Worm (Caenorhabditis elegans) whole organism, young adult: ENCODE measurements around the gene grl-27.
"Not testable (repeated sequence)": the region's sequence is repeated elsewhere in the genome, so short reads cannot be mapped to it uniquely, and the experiment has no call there.

Experiments used
- C06A6.2 ChIP-seq: fragments of 200-800 bp; sonication (Bioruptor generic); conservative IDR thresholded peaks from 2 replicates; pipeline ENCODE4 v1.3.6; 2022; ENCODE audit warnings: missing genetic modification characterization, missing compliant biosample characterization
- D2030.7 ChIP-seq: fragments of 200-800 bp; sonication (Bioruptor generic); IDR thresholded peaks from 2 replicates; pipeline ENCODE4 v1.3.6; 2022; ENCODE audit warnings: missing genetic modification reagents, missing genetic modification characterization, missing compliant biosample characterization
- F33H1.4 ChIP-seq: fragments of 200-800 bp; sonication (Bioruptor generic); IDR thresholded peaks from 2 replicates; pipeline ENCODE4 v1.3.6; 2022; ENCODE audit warnings: missing genetic modification reagents, missing genetic modification characterization, missing compliant biosample characterization
- F49E8.2 ChIP-seq: sonication (generic microtip); optimal IDR thresholded peaks from 3 replicates; lab custom pipeline; 2017; ENCODE audit warnings: missing genetic modification characterization, mild to moderate bottlenecking, missing compliant biosample characterization, antibody characterized with exemption, moderate library complexity; ENCODE audit not compliant: insufficient read depth
- Y56A3A.18 ChIP-seq: fragments of 200-800 bp; sonication (Bioruptor generic); IDR thresholded peaks from 2 replicates; pipeline ENCODE4 v1.3.6; 2022; ENCODE audit warnings: missing genetic modification reagents, missing genetic modification characterization, missing compliant biosample characterization
- Y67H2A.10 ChIP-seq: fragments of 200-800 bp; sonication (Bioruptor generic); conservative IDR thresholded peaks from 2 replicates; pipeline ENCODE4 v1.3.6; 2022; ENCODE audit warnings: missing genetic modification reagents, missing genetic modification characterization, missing compliant biosample characterization
- ama-1 ChIP-seq, 3 experiments: fragments of 150-350 bp in 1 of 3; sonication (generic microtip) in 2 of 3; optimal IDR thresholded peaks; 2 replicates each; lab custom pipeline; 2014 to 2018; ENCODE audit warnings: missing biosample characterization in 2 of 3, missing genetic modification characterization in 2 of 3, missing genetic modification reagents in 2 of 3
- athp-1 ChIP-seq: sonication (generic microtip); optimal IDR thresholded peaks from 2 replicates; lab custom pipeline; 2017; ENCODE audit warnings: mild to moderate bottlenecking, missing genetic modification characterization, missing compliant biosample characterization
- attf-5 ChIP-seq: fragments of 200-800 bp; sonication (Bioruptor generic); optimal IDR thresholded peaks from 2 replicates; lab custom pipeline; 2018; ENCODE audit warnings: mild to moderate bottlenecking, missing genetic modification characterization, missing compliant biosample characterization
- bed-1 ChIP-seq: fragments of 200-800 bp; sonication (Bioruptor generic); IDR thresholded peaks from 2 replicates; pipeline ENCODE4 v1.3.6; 2022; ENCODE audit warnings: missing genetic modification reagents, missing genetic modification characterization, missing compliant biosample characterization
- cebp-2 ChIP-seq: fragments of 200-800 bp; sonication (Bioruptor generic); IDR thresholded peaks from 2 replicates; pipeline ENCODE4 v1.3.6; 2022; ENCODE audit warnings: missing genetic modification characterization, missing compliant biosample characterization
- ceh-100 ChIP-seq: fragments of 200-800 bp; sonication (Bioruptor generic); IDR thresholded peaks from 2 replicates; pipeline ENCODE4 v1.3.6; 2022; ENCODE audit warnings: missing genetic modification reagents, missing genetic modification characterization, missing compliant biosample characterization
- ceh-79 ChIP-seq: sonication (generic microtip); optimal IDR thresholded peaks from 2 replicates; lab custom pipeline; 2017; ENCODE audit warnings: mild to moderate bottlenecking, missing genetic modification characterization, missing compliant biosample characterization
- ceh-91 ChIP-seq: fragments of 200-800 bp; sonication (Bioruptor generic); IDR thresholded peaks from 2 replicates; pipeline ENCODE4 v1.3.6; 2022; ENCODE audit warnings: missing genetic modification reagents, missing genetic modification characterization, missing compliant biosample characterization
- dpff-1 ChIP-seq: sonication (generic microtip); optimal IDR thresholded peaks from 2 replicates; lab custom pipeline; 2017; ENCODE audit warnings: mild to moderate bottlenecking, missing genetic modification characterization, missing compliant biosample characterization
- hlh-26 ChIP-seq: fragments of 200-800 bp; sonication (Bioruptor generic); conservative IDR thresholded peaks from 2 replicates; pipeline ENCODE4 v1.3.6; 2022; ENCODE audit warnings: missing genetic modification reagents, missing genetic modification characterization, missing compliant biosample characterization
- hmg-20 ChIP-seq: fragments of 200-800 bp; sonication (Bioruptor generic); IDR thresholded peaks from 2 replicates; pipeline ENCODE4 v1.3.6; 2022; ENCODE audit warnings: missing genetic modification reagents, missing genetic modification characterization, missing compliant biosample characterization
- hsf-1 ChIP-seq: fragments of 200-800 bp; sonication (Bioruptor generic); IDR thresholded peaks from 2 replicates; pipeline ENCODE4 v1.3.6; 2022; ENCODE audit warnings: missing genetic modification reagents, missing genetic modification characterization, missing compliant biosample characterization
- lin-26 ChIP-seq: fragments of 200-800 bp; sonication (Bioruptor generic); IDR thresholded peaks from 2 replicates; pipeline ENCODE4 v1.3.6; 2022; ENCODE audit warnings: missing genetic modification reagents, missing genetic modification characterization, missing compliant biosample characterization
- lin-35 ChIP-seq, 3 experiments: fragments of 150-350 bp in 2 of 3; sonication (generic microtip) in 1 of 3; optimal IDR thresholded peaks; 2 replicates each; lab custom pipeline; 2014 to 2018; ENCODE audit warnings: missing biosample characterization in 3 of 3, missing genetic modification characterization in 3 of 3, missing genetic modification reagents in 3 of 3
- lin-40 ChIP-seq: sonication (generic microtip); optimal IDR thresholded peaks from 2 replicates; lab custom pipeline; 2016; ENCODE audit warnings: missing genetic modification characterization, mild to moderate bottlenecking, missing compliant biosample characterization, missing genotype, missing genetic modification reagents
- lir-1 ChIP-seq: fragments of 200-800 bp; sonication (Bioruptor generic); conservative IDR thresholded peaks from 2 replicates; pipeline ENCODE4 v1.3.6; 2022; ENCODE audit warnings: missing genetic modification reagents, missing genetic modification characterization, missing compliant biosample characterization
- madf-6 ChIP-seq: fragments of 200-800 bp; sonication (Bioruptor generic); IDR thresholded peaks from 2 replicates; pipeline ENCODE4 v1.3.6; 2022; ENCODE audit warnings: missing genetic modification reagents, missing genetic modification characterization, missing compliant biosample characterization
- madf-8 ChIP-seq: fragments of 200-800 bp; sonication (Bioruptor generic); conservative IDR thresholded peaks from 2 replicates; pipeline ENCODE4 v1.3.6; 2022; ENCODE audit warnings: missing genetic modification reagents, missing genetic modification characterization, missing compliant biosample characterization
- mcd-1 ChIP-seq: fragments of 200-800 bp; sonication (Bioruptor generic); IDR thresholded peaks from 2 replicates; pipeline ENCODE4 v1.3.6; 2022; ENCODE audit warnings: missing genetic modification reagents, missing genetic modification characterization, missing compliant biosample characterization
- mes-4 ChIP-seq: sonication (generic microtip); optimal IDR thresholded peaks from 2 replicates; lab custom pipeline; 2016; ENCODE audit warnings: missing genotype, missing genetic modification characterization, missing compliant biosample characterization
- mxl-1 ChIP-seq: sonication (generic microtip); optimal IDR thresholded peaks from 2 replicates; lab custom pipeline; 2016; ENCODE audit warnings: missing genetic modification characterization, missing compliant biosample characterization
- nfya-1 ChIP-seq: sonication (generic microtip); optimal IDR thresholded peaks from 2 replicates; lab custom pipeline; 2017; ENCODE audit warnings: antibody characterized with exemption, missing compliant biosample characterization, missing genetic modification characterization, borderline replicate concordance; ENCODE audit not compliant: insufficient read depth
- nfya-2 ChIP-seq: fragments of 200-800 bp; sonication (Bioruptor generic); IDR thresholded peaks from 2 replicates; pipeline ENCODE4 v1.3.6; 2022; ENCODE audit warnings: missing genetic modification reagents, missing genetic modification characterization, missing compliant biosample characterization
- nfyb-1 ChIP-seq: fragments of 200-800 bp; sonication (Bioruptor generic); IDR thresholded peaks from 2 replicates; pipeline ENCODE4 v1.3.6; 2022; ENCODE audit warnings: missing genetic modification reagents, missing genetic modification characterization, missing compliant biosample characterization
- nhr-90 ChIP-seq: sonication (generic microtip); optimal IDR thresholded peaks from 2 replicates; lab custom pipeline; 2016; ENCODE audit warnings: missing genotype, mild to moderate bottlenecking, missing genetic modification characterization, missing compliant biosample characterization
- rcor-1 ChIP-seq: fragments of 200-800 bp; sonication (Bioruptor generic); IDR thresholded peaks from 2 replicates; pipeline ENCODE4 v1.3.6; 2022; ENCODE audit warnings: missing genetic modification reagents, missing genetic modification characterization, missing compliant biosample characterization
- rec-8 ChIP-seq, 2 experiments: sonication (generic microtip); optimal IDR thresholded peaks; 2 replicates each; lab custom pipeline; 2016; ENCODE audit warnings: mild to moderate bottlenecking in 2 of 2, missing genetic modification characterization in 2 of 2, missing genetic modification reagents in 2 of 2, missing genotype in 2 of 2, missing biosample characterization in 1 of 2, missing compliant biosample characterization in 1 of 2, moderate library complexity in 1 of 2
- rpc-1 ChIP-seq, 2 experiments: fragments of 150-350 bp in 1 of 2; sonication (generic microtip) in 1 of 2; optimal IDR thresholded peaks; 2 replicates each; lab custom pipeline; 2014 to 2018; ENCODE audit warnings: missing biosample characterization in 1 of 2, missing genetic modification characterization in 1 of 2, missing genetic modification reagents in 1 of 2, missing genotype in 1 of 2
- sdz-38 ChIP-seq: sonication (generic microtip); optimal IDR thresholded peaks from 2 replicates; lab custom pipeline; 2016; ENCODE audit warnings: missing genotype, missing genetic modification characterization, missing compliant biosample characterization
- snpc-4 ChIP-seq, 5 experiments: fragments of 150-350 bp in 1 of 5; sonication (generic microtip) in 4 of 5; optimal IDR thresholded peaks; 2 replicates each; lab custom pipeline; 2014 to 2018; ENCODE audit warnings: missing genetic modification characterization in 5 of 5, missing biosample characterization in 3 of 5, antibody characterized with exemption in 2 of 5, mild to moderate bottlenecking in 2 of 5, missing compliant biosample characterization in 2 of 5, missing genotype in 2 of 5, moderate library complexity in 2 of 5, missing genetic modification reagents in 1 of 5
- ztf-18 ChIP-seq: sonication (generic microtip); optimal IDR thresholded peaks from 2 replicates; lab custom pipeline; 2016; ENCODE audit warnings: missing genotype, mild to moderate bottlenecking, missing genetic modification characterization, missing compliant biosample characterization
- ztf-25 ChIP-seq: fragments of 200-800 bp; sonication (Bioruptor generic); IDR thresholded peaks from 2 replicates; pipeline ENCODE4 v1.3.6; 2022; ENCODE audit warnings: missing genetic modification reagents, missing genetic modification characterization, missing compliant biosample characterization
- ztf-3 ChIP-seq: fragments of 200-800 bp; sonication (Bioruptor generic); optimal IDR thresholded peaks from 2 replicates; lab custom pipeline; 2018; ENCODE audit warnings: mild to moderate bottlenecking, missing genetic modification characterization, missing compliant biosample characterization

grl-27 gene

DNA sequence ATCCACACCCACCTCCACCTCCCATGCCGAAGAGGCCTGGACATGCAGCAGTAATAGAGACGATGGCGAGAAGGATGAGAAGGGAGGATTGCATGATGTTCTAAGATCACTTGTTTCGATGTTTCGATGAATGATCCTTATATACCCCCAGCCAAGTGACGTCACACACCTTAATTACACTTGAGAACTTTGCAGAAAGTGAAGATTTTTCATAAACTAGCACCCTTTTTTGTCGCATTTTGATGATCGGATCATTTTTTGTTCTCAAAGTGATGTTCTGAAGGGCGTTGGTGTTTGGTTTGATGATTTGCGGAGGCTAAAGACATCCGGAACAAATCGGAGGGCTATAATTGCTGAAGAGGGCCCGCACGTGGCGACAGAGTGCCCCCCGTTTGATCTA, at the start of gene grl-27:
grl-27 (minus strand) TSS at position 101 of the 400 bp plus-strand sequence.
- TF ChIP-seq ceh-100 (GFP tag; lab: Robert Waterston, UW) (no peak), ztf-3 (GFP tag; lab: Kevin White, UChicago) (no peak), nfya-1 (no peak), ama-1 (optimal IDR thresholded peaks at IDR 0.05; lab: Kevin White, UChicago) (no peak), ama-1 (GFP tag; optimal IDR thresholded peaks at IDR 0.05; lab: Kevin White, UChicago) (no peak), bed-1 (GFP tag; lab: Robert Waterston, UW) (no peak), Y56A3A.18 (GFP tag; lab: Robert Waterston, UW) (no peak), F33H1.4 (GFP tag; lab: Robert Waterston, UW) (no peak), lir-1 (GFP tag; lab: Robert Waterston, UW) (no peak), cebp-2 (no peak), mcd-1 (GFP tag; lab: Robert Waterston, UW) (no peak), mes-4 (tag; lab: Kevin White, UChicago) (no peak), ztf-25 (GFP tag; lab: Robert Waterston, UW) (no peak)

DNA sequence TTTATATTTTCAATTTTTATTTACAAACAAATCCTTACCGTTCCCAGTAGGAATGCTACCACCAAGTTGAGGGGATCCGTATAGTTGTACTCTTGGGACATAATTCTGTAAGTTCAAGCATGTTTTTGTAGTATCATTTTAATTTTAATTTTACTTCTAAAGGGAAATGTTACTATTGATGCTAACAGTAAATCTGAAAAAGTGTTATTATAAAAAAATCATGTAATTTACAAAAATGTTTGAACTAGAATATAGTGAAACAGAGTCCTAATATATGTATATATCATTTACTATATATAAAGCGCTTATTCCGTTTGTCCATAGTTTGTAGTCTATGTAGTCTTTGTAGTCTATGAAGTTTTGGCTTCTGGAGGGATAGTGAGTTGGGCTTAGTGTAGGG, 44.9 kb upstream of the grl-27 start, which contains the start of gene srx-93:
srx-93 (minus strand) TSS at position 101 of the 400 bp plus-strand sequence.
- not testable (repeated sequence) for TF ChIP-seq ama-1 (optimal IDR thresholded peaks at IDR 0.05; lab: Kevin White, UChicago); ama-1 (GFP tag; optimal IDR thresholded peaks at IDR 0.05; lab: Kevin White, UChicago); D2030.7 (GFP tag; lab: Robert Waterston, UW); Y67H2A.10
- TF ChIP-seq, all 124 proteins: peak for 0; not testable (repeated sequence) for 124

- TF ChIP-seq rpc-1 (optimal IDR thresholded peaks at IDR 0.05; lab: Kevin White, UChicago) (no peak), rpc-1 (tag; optimal IDR thresholded peaks at IDR 0.05; lab: Kevin White, UChicago) (no peak), lin-40 (tag; lab: Kevin White, UChicago) (no peak), dpff-1 (tag; lab: Kevin White, UChicago) (no peak), attf-5 (GFP tag; lab: Kevin White, UChicago) (no peak), F49E8.2 (no peak), athp-1 (tag; lab: Kevin White, UChicago) (no peak), nfya-2 (GFP tag; lab: Robert Waterston, UW) (no peak), ztf-25 (GFP tag; lab: Robert Waterston, UW) (no peak), madf-6 (GFP tag; lab: Robert Waterston, UW) (no peak), hmg-20 (GFP tag; lab: Robert Waterston, UW) (no peak), lin-35 (GFP tag; optimal IDR thresholded peaks at IDR 0.05; lab: Kevin White, UChicago) (no peak), mes-4 (tag; lab: Kevin White, UChicago) (no peak), ceh-91 (GFP tag; lab: Robert Waterston, UW) (no peak)
Measured at ce11 chrV:3616844-3617243, 41.2 kb upstream of the grl-27 start.

ce11 chrV:3614397-3614796, 38.7 kb upstream of the grl-27 start, which contains the start of gene T22F3.11:
T22F3.11 (minus strand) TSS chrV:3614553.
- TF ChIP-seq cebp-2, result no peak
- TF ChIP-seq F49E8.2, result no peak
- TF ChIP-seq rec-8 (tag; optimal IDR thresholded peaks at IDR 0.05; lab: Kevin White, UChicago), result no peak
- TF ChIP-seq ceh-79 (tag; lab: Kevin White, UChicago), result no peak
- TF ChIP-seq hlh-26 (GFP tag; lab: Robert Waterston, UW), result no peak
- no peak for TF ChIP-seq nhr-90 (tag; lab: Kevin White, UChicago)
- TF ChIP-seq snpc-4 (GFP tag; optimal IDR thresholded peaks at IDR 0.05; lab: Kevin White, UChicago), result no peak
- no peak for TF ChIP-seq snpc-4 (tag; optimal IDR thresholded peaks at IDR 0.05; lab: Kevin White, UChicago)
- no peak for TF ChIP-seq madf-8 (GFP tag; lab: Robert Waterston, UW)
- TF ChIP-seq nfyb-1 (GFP tag; lab: Robert Waterston, UW), result no peak
- TF ChIP-seq sdz-38 (tag; lab: Kevin White, UChicago), result no peak
- no peak for TF ChIP-seq lin-26
- TF ChIP-seq rcor-1 (GFP tag; lab: Robert Waterston, UW), result no peak
- no peak for TF ChIP-seq C06A6.2 (GFP tag; lab: Robert Waterston, UW)
- TF ChIP-seq hsf-1 (GFP tag; lab: Robert Waterston, UW), result no peak
- TF ChIP-seq F33H1.4 (GFP tag; lab: Robert Waterston, UW), result no peak
- no peak for TF ChIP-seq ztf-18 (tag; lab: Kevin White, UChicago)
- TF ChIP-seq mxl-1 (tag; lab: Kevin White, UChicago), result no peak
- TF ChIP-seq nfya-1, result no peak
